Fruit fly (Drosophila melanogaster) whole organism, embryonic: ENCODE results near the gene hale.

Experiments
- Asciz ChIP-seq: fragments of 200-800 bp; sonication (Bioruptor generic); optimal IDR thresholded peaks from 2 replicates; lab custom pipeline; 2017; ENCODE audit warnings: missing biosample characterization, mild to moderate bottlenecking, missing genetic modification characterization, missing genetic modification reagents
- Blimp-1 ChIP-seq: fragments of 200-800 bp; sonication (Bioruptor generic); optimal IDR thresholded peaks from 3 replicates; lab custom pipeline; 2018; ENCODE audit warnings: missing biosample characterization, missing genetic modification characterization, mild to moderate bottlenecking, moderate library complexity, missing genetic modification reagents
- BtbVII ChIP-seq: fragments of 200-800 bp; sonication (Bioruptor generic); optimal IDR thresholded peaks from 3 replicates; lab custom pipeline; 2017; ENCODE audit warnings: missing biosample characterization, mild to moderate bottlenecking, missing genetic modification characterization
- CG11504 ChIP-seq: fragments of 200-800 bp; sonication (Bioruptor generic); optimal IDR thresholded peaks from 3 replicates; lab custom pipeline; 2019; ENCODE audit warnings: missing biosample characterization, mild to moderate bottlenecking, missing genetic modification characterization, moderate library complexity
- CG11695 ChIP-seq: fragments of 200-800 bp; sonication (Bioruptor generic); IDR thresholded peaks from 3 replicates; pipeline ENCODE4 v1.3.6; 2022; ENCODE audit warnings: missing biosample characterization, missing genetic modification characterization
- CG12104 ChIP-seq: fragments of 200-800 bp; sonication (Bioruptor generic); optimal IDR thresholded peaks from 3 replicates; lab custom pipeline; 2016; ENCODE audit warnings: missing biosample characterization, missing genetic modification characterization
- CG18764 ChIP-seq: fragments of 200-800 bp; sonication (Bioruptor generic); optimal IDR thresholded peaks from 3 replicates; lab custom pipeline; 2016; ENCODE audit warnings: missing biosample characterization, missing genetic modification characterization
- CG30403 ChIP-seq: fragments of 200-800 bp; sonication (Bioruptor generic); optimal IDR thresholded peaks from 3 replicates; lab custom pipeline; 2016; ENCODE audit warnings: missing biosample characterization, missing genetic modification characterization
- CG3281 ChIP-seq: fragments of 200-800 bp; sonication (Bioruptor generic); optimal IDR thresholded peaks from 3 replicates; lab custom pipeline; 2017; ENCODE audit warnings: missing biosample characterization, mild to moderate bottlenecking, missing genetic modification characterization
- CG4730 ChIP-seq: fragments of 200-800 bp; sonication (Bioruptor generic); IDR thresholded peaks from 2 replicates; pipeline ENCODE4 v1.3.6; 2022; ENCODE audit warnings: missing biosample characterization, missing genetic modification characterization
- CG4820 ChIP-seq: fragments of 200-800 bp; sonication (Bioruptor generic); optimal IDR thresholded peaks from 3 replicates; lab custom pipeline; 2016; ENCODE audit warnings: missing biosample characterization, missing genetic modification characterization
- CG6854 ChIP-seq: fragments of 200-800 bp; sonication (Bioruptor generic); optimal IDR thresholded peaks from 3 replicates; lab custom pipeline; 2017; ENCODE audit warnings: missing biosample characterization, mild to moderate bottlenecking, missing genetic modification characterization
- CG7839 ChIP-seq: fragments of 200-800 bp; sonication (Bioruptor generic); optimal IDR thresholded peaks from 3 replicates; lab custom pipeline; 2018; ENCODE audit warnings: missing biosample characterization, mild to moderate bottlenecking, missing genetic modification characterization, moderate library complexity
- CG9817 ChIP-seq: fragments of 200-800 bp; sonication (Bioruptor generic); optimal IDR thresholded peaks from 2 replicates; lab custom pipeline; 2018; ENCODE audit warnings: missing biosample characterization, mild to moderate bottlenecking, missing genetic modification characterization, moderate library complexity
- CG9932 ChIP-seq: fragments of 200-800 bp; sonication (Bioruptor generic); IDR thresholded peaks from 2 replicates; pipeline ENCODE4 v1.3.6; 2022; ENCODE audit warnings: missing biosample characterization, missing genetic modification characterization
- CoRest ChIP-seq: fragments of 200-800 bp; sonication (Bioruptor generic); optimal IDR thresholded peaks from 3 replicates; lab custom pipeline; 2018; ENCODE audit warnings: missing biosample characterization, mild to moderate bottlenecking, missing genetic modification characterization, moderate library complexity
- Drgx ChIP-seq: fragments of 200-800 bp; sonication (Bioruptor generic); IDR thresholded peaks from 2 replicates; pipeline ENCODE4 v1.3.6; 2022; ENCODE audit warnings: missing biosample characterization, missing genetic modification characterization
- Ets65A ChIP-seq: fragments of 200-800 bp; sonication (Bioruptor generic); peaks from one replicate; lab custom pipeline; 2016; ENCODE audit warnings: missing biosample characterization, missing genetic modification characterization
- Fer3 ChIP-seq: fragments of 200-800 bp; sonication (Bioruptor generic); optimal IDR thresholded peaks from 2 replicates; lab custom pipeline; 2018; ENCODE audit warnings: missing biosample characterization, mild to moderate bottlenecking, missing genetic modification characterization, moderate library complexity
- H2.0 ChIP-seq: fragments of 200-800 bp; sonication (Bioruptor generic); IDR thresholded peaks from 2 replicates; pipeline ENCODE4 v1.3.6; 2022; ENCODE audit warnings: missing biosample characterization, missing genetic modification characterization
- Meics ChIP-seq: fragments of 200-800 bp; sonication (Bioruptor generic); optimal IDR thresholded peaks from 2 replicates; lab custom pipeline; 2017; ENCODE audit warnings: missing biosample characterization, mild to moderate bottlenecking, missing genetic modification characterization
- NFAT ChIP-seq: fragments of 200-800 bp; sonication (Bioruptor generic); IDR thresholded peaks from 2 replicates; pipeline ENCODE4 v1.3.6; 2022; ENCODE audit warnings: missing biosample characterization, missing genetic modification characterization
- Nf-YA ChIP-seq: fragments of 200-800 bp; sonication (Bioruptor generic); IDR thresholded peaks from 2 replicates; pipeline ENCODE4 v1.3.6; 2022; ENCODE audit warnings: missing biosample characterization, missing genetic modification characterization
- Pdp1 ChIP-seq, 2 experiments: fragments of 200-800 bp; sonication (Bioruptor generic); optimal IDR thresholded peaks; 3 replicates each; lab custom pipeline; 2016; ENCODE audit warnings: missing biosample characterization in 2 of 2, missing genetic modification characterization in 2 of 2, mild to moderate bottlenecking in 1 of 2, moderate library complexity in 1 of 2
- Sox100B ChIP-seq: fragments of 200-800 bp; sonication (Bioruptor generic); optimal IDR thresholded peaks from 3 replicates; lab custom pipeline; 2018; ENCODE audit warnings: missing biosample characterization, mild to moderate bottlenecking, missing genetic modification characterization
- Trl ChIP-seq, 3 experiments: fragments of >200 bp in 2 of 3; fragments of 200-800 bp in 1 of 3; sonication (Bioruptor generic) in 1 of 3; optimal IDR thresholded peaks; 2 replicates in 1 of 3; 3 replicates in 2 of 3; lab custom pipeline; 2016 to 2017; ENCODE audit warnings: missing biosample characterization in 1 of 3, missing genetic modification characterization in 1 of 3
- Xbp1 ChIP-seq: fragments of 200-800 bp; sonication (Bioruptor generic); optimal IDR thresholded peaks from 3 replicates; lab custom pipeline; 2016; ENCODE audit warnings: missing biosample characterization, mild to moderate bottlenecking, missing genetic modification characterization
- bcd ChIP-seq: fragments of 200-800 bp; sonication (Bioruptor generic); optimal IDR thresholded peaks from 2 replicates; lab custom pipeline; 2017; ENCODE audit warnings: missing biosample characterization, mild to moderate bottlenecking, missing genetic modification characterization
- bsh ChIP-seq, 2 experiments: fragments of 200-800 bp; sonication (Bioruptor generic); optimal IDR thresholded peaks; 2 replicates each; lab custom pipeline; 2017 to 2018; ENCODE audit warnings: mild to moderate bottlenecking in 2 of 2, missing biosample characterization in 2 of 2, missing genetic modification characterization in 2 of 2, moderate library complexity in 1 of 2
- exex ChIP-seq: fragments of 200-800 bp; sonication (Bioruptor generic); optimal IDR thresholded peaks from 4 replicates; lab custom pipeline; 2018; ENCODE audit warnings: missing biosample characterization, mild to moderate bottlenecking, missing genetic modification characterization, moderate library complexity
- gem ChIP-seq: fragments of 200-800 bp; sonication (Bioruptor generic); optimal IDR thresholded peaks from 2 replicates; lab custom pipeline; 2019; ENCODE audit warnings: missing biosample characterization, mild to moderate bottlenecking, missing genetic modification characterization, moderate library complexity
- gt ChIP-seq: fragments of 200-800 bp; sonication (Bioruptor generic); IDR thresholded peaks from 2 replicates; pipeline ENCODE4 v1.3.6; 2022; ENCODE audit warnings: missing biosample characterization, missing genetic modification characterization
- ham ChIP-seq: fragments of 200-800 bp; sonication (Bioruptor generic); IDR thresholded peaks from 2 replicates; pipeline ENCODE4 v1.3.6; 2022; ENCODE audit warnings: missing biosample characterization, missing genetic modification characterization
- lab ChIP-seq: fragments of 200-800 bp; sonication (Bioruptor generic); optimal IDR thresholded peaks from 3 replicates; lab custom pipeline; 2017; ENCODE audit warnings: missing biosample characterization, missing genetic modification characterization, mild to moderate bottlenecking, moderate library complexity, missing genetic modification reagents
- org-1 ChIP-seq: fragments of 200-800 bp; sonication (Bioruptor generic); optimal IDR thresholded peaks from 2 replicates; lab custom pipeline; 2017; ENCODE audit warnings: missing biosample characterization, missing genetic modification characterization
- peb ChIP-seq: fragments of 200-800 bp; sonication (Bioruptor generic); IDR thresholded peaks from 2 replicates; pipeline ENCODE4 v1.3.6; 2022; ENCODE audit warnings: missing biosample characterization, missing genetic modification characterization
- pita ChIP-seq: fragments of 200-800 bp; sonication (Bioruptor generic); optimal IDR thresholded peaks from 2 replicates; lab custom pipeline; 2017; ENCODE audit warnings: missing biosample characterization, mild to moderate bottlenecking, missing genetic modification characterization
- sisA ChIP-seq: fragments of 200-800 bp; sonication (Bioruptor generic); IDR thresholded peaks from 2 replicates; pipeline ENCODE4 v1.3.6; 2022; ENCODE audit warnings: missing biosample characterization, missing genetic modification characterization
- stwl ChIP-seq: fragments of 200-800 bp; sonication (Bioruptor generic); optimal IDR thresholded peaks from 3 replicates; lab custom pipeline; 2018; ENCODE audit warnings: missing biosample characterization, mild to moderate bottlenecking, missing genetic modification characterization, moderate library complexity
- vnd ChIP-seq: fragments of 200-800 bp; sonication (Bioruptor generic); IDR thresholded peaks from 3 replicates; pipeline ENCODE4 v1.3.6; 2022; ENCODE audit warnings: missing biosample characterization, missing genetic modification characterization; ENCODE audit not compliant: partially characterized antibody
- zen ChIP-seq: fragments of 200-800 bp; sonication (Bioruptor generic); optimal IDR thresholded peaks from 3 replicates; lab custom pipeline; 2018; ENCODE audit warnings: missing biosample characterization, mild to moderate bottlenecking, missing genetic modification characterization, moderate library complexity
- zf30C ChIP-seq: fragments of 200-800 bp; sonication (Bioruptor generic); optimal IDR thresholded peaks from 3 replicates; lab custom pipeline; 2018; ENCODE audit warnings: missing biosample characterization, mild to moderate bottlenecking, missing genetic modification characterization

The hale gene

DNA sequence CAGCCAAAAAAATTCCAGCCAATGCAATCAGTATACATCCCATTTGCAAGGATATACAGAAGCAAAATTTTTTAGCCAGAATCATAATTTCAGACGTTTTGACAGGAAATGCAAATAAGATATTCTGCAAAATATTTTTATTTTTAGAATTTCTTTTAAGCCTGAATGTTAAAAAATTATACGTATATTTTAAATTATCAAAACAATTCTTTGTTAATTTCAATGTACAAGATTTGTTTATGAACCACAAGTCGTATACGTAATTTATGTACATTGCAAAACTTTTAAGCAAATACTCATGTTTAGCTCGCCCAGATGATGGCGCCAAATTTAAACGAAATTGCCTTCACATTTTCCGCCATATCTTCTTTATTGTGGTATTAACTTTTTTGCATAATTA is 31.2 kb downstream of the hale start, which contains the start of gene CG42654:
CG42654 (minus strand) TSS at position 101 of the 400 bp plus-strand sequence.
- no peak for TF ChIP-seq Fer3 (tag; lab: Kevin White, UChicago)

DNA sequence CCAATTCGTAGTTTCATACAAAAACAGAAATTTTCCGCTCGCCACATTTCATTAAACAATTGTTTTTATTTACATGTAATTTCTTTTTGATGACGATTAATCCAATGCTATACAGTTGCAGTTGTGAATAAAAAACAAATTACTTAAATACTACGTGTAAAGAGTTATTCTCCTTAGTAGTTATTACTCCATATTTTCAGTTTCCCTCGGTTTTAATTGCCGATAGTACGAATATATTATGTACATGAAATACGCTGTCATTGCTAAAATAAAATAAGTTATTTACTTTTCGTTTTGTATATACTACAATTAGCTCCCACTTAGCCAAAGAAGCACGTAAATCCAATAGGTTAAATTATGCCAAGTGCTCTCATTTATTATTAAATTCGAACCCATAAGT is 32.1 kb downstream of the hale start, which contains the start of gene CG42655:
CG42655 (minus strand) TSS at position 101 of the 400 bp plus-strand sequence.
- TF ChIP-seq CG4730 (GFP tag; lab: Robert Waterston, UW), result no peak
- no peak for TF ChIP-seq stwl (tag; lab: Kevin White, UChicago)
- no peak for TF ChIP-seq zf30C

DNA sequence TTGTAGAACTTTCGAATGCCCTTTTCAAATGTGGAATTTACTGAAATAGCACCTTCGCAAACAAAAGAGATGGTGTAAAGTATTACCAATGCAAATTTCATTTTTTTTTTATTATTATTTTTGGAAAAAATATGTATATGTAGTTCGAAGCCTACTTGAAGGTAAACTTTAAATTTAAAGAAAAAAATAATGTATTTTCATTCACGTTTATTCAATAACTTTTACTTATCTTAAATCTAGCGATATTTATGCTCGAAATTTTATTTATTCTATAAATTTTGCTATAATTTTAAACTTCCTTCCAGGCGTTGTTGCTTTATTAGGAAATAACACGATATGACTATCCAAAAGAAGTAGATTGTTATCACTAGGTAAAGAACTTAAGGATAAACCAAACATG is 33.0 kb downstream of the hale start, which contains the start of gene CG33710:
CG33710 (minus strand) TSS at position 101 of the 400 bp plus-strand sequence.
- no peak for TF ChIP-seq Drgx (GFP tag; lab: Robert Waterston, UW)

- TF ChIP-seq CG11695 (GFP tag; lab: Robert Waterston, UW) (no peak), BtbVII (GFP tag; lab: Kevin White, UChicago) (no peak), H2.0 (no peak)
These were observed 33.8 kb downstream of the hale start, which contains the start of gene CG34258 for dm6 chr3L:19951868-19952267. CG34258 (minus strand) TSS chr3L:19951968.

dm6 chr3L:19951035-19951434 is 34.6 kb downstream of the hale start, which contains the start of gene CG32219:
CG32219 (minus strand) TSS chr3L:19951135.
- TF ChIP-seq CG9932 (no peak), zen (tag; lab: Kevin White, UChicago) (no peak), CoRest (tag; lab: Kevin White, UChicago) (no peak), gt (GFP tag; lab: Robert Waterston, UW) (no peak), Trl (optimal IDR thresholded peaks at IDR 0.05; lab: Kevin White, UChicago) (no peak), Trl (GFP tag; optimal IDR thresholded peaks at IDR 0.05; lab: Kevin White, UChicago) (no peak), peb (GFP tag; lab: Robert Waterston, UW) (no peak), pita (GFP tag; lab: Kevin White, UChicago) (no peak), CG9817 (no peak), vnd (GFP tag; lab: Robert Waterston, UW) (no peak), NFAT (GFP tag; lab: Robert Waterston, UW) (no peak), bsh (GFP tag; optimal IDR thresholded peaks at IDR 0.05; lab: Kevin White, UChicago) (no peak), org-1 (GFP tag; lab: Kevin White, UChicago) (no peak), CG6854 (GFP tag; lab: Kevin White, UChicago) (no peak), exex (tag; lab: Kevin White, UChicago) (no peak), sisA (no peak), CG18764 (GFP tag; lab: Kevin White, UChicago) (no peak)

DNA sequence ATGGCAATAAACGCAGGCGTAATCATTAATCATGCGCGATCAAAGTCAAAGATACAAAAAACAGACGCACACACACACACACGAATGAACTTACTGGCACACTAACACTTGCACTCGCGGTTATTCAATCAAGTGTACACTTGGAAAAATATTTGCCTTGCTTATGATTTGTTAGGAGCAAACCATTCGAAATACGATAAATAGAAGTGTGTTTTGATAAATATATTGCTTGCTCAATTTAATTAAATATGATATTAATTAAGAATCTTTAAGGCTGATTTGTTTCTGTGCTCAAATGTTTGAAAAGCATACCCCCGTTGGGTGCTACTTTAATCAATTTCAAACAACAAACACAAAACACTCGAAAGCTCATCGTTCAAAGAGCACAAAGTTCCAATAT is 40.2 kb downstream of the hale start:
- TF ChIP-seq Xbp1 (GFP tag; lab: Kevin White, UChicago), result peak; percentile 28
- TF ChIP-seq Nf-YA, result no peak
- TF ChIP-seq CG30403 (GFP tag; lab: Kevin White, UChicago), result peak; percentile 33
- TF ChIP-seq Pdp1 (GFP tag; optimal IDR thresholded peaks at IDR 0.05; lab: Kevin White, UChicago), result peak in 1 of 2 experiments; percentile 80
- TF ChIP-seq Meics (GFP tag; lab: Kevin White, UChicago), result peak; percentile 39
- no peak for TF ChIP-seq ham (GFP tag; lab: Robert Waterston, UW)
- TF ChIP-seq Sox100B (GFP tag; lab: Kevin White, UChicago), result peak; percentile 3
- TF ChIP-seq Ets65A (GFP tag; lab: Kevin White, UChicago), result peak; percentile 90
- TF ChIP-seq lab (GFP tag; lab: Kevin White, UChicago), result peak; percentile 36
- peak; percentile 1 for TF ChIP-seq bcd
- no peak for TF ChIP-seq Asciz (GFP tag; lab: Kevin White, UChicago)
- peak; percentile 61 for TF ChIP-seq gem (tag; lab: Kevin White, UChicago)
- peak; percentile 45 for TF ChIP-seq CG11504 (tag; lab: Kevin White, UChicago)
- TF ChIP-seq CG7839 (tag; lab: Kevin White, UChicago), result peak; percentile 40
- TF ChIP-seq Blimp-1, result peak; percentile 39
- TF ChIP-seq CG3281 (GFP tag; lab: Kevin White, UChicago), result peak; percentile 23
- peak; percentile 2 for TF ChIP-seq CG12104 (GFP tag; lab: Kevin White, UChicago)
- TF ChIP-seq CG4820 (GFP tag; lab: Kevin White, UChicago), result peak; percentile 14
